Worm (Caenorhabditis elegans): ENCODE results near the gene dvc-1.

dvc-1 gene

ce11 chrV:11268791-11269190 is 29.7 kb upstream of the dvc-1 start, which contains the start of gene str-115:
TSS of gene str-115 (plus strand) at chrV:11269091.
- TF ChIP-seq ceh-43 (GFP tag; optimal IDR thresholded peaks at IDR 0.05) (no peak), lin-32 (GFP tag; optimal IDR thresholded peaks at IDR 0.05) (no peak), nhr-237 (tag; optimal IDR thresholded peaks at IDR 0.05) (no peak), nhr-2 (tag; optimal IDR thresholded peaks at IDR 0.05) (no peak), nhr-28 (tag; optimal IDR thresholded peaks at IDR 0.05) (no peak)

ce11 chrV:11266681-11267080 is 27.6 kb upstream of the dvc-1 start, which contains the start of gene str-116:
TSS of gene str-116 (plus strand) at chrV:11266981.
- TF ChIP-seq mep-1 (tag; optimal IDR thresholded peaks at IDR 0.05): no peak
- no peak for TF ChIP-seq nhr-76 (tag; optimal IDR thresholded peaks at IDR 0.05)
- TF ChIP-seq elt-3 (tag; optimal IDR thresholded peaks at IDR 0.05): no peak
- TF ChIP-seq M03D4.4 (tag; optimal IDR thresholded peaks at IDR 0.05): no peak
- no peak for TF ChIP-seq cnd-1 (tag; optimal IDR thresholded peaks at IDR 0.05)
- no peak for TF ChIP-seq ceh-43 (GFP tag; optimal IDR thresholded peaks at IDR 0.05)
- no peak for TF ChIP-seq mab-5 (tag; optimal IDR thresholded peaks at IDR 0.05)
- no peak for TF ChIP-seq nhr-2 (tag; optimal IDR thresholded peaks at IDR 0.05)
- no peak for TF ChIP-seq mls-2 (tag; optimal IDR thresholded peaks at IDR 0.05)

ce11 chrV:11265482-11265881 is 26.4 kb upstream of the dvc-1 start, which contains the start of gene cln-3.1:
TSS of gene cln-3.1 (minus strand) at chrV:11265652.
- TF ChIP-seq unc-39 (tag; optimal IDR thresholded peaks at IDR 0.05): no peak
- no peak for TF ChIP-seq nhr-237 (tag; optimal IDR thresholded peaks at IDR 0.05)
- TF ChIP-seq nhr-28 (tag; optimal IDR thresholded peaks at IDR 0.05): no peak
- TF ChIP-seq bed-3 (GFP tag; optimal IDR thresholded peaks at IDR 0.05): no peak
- TF ChIP-seq M03D4.4 (tag; optimal IDR thresholded peaks at IDR 0.05): no peak
- TF ChIP-seq lin-13 (tag; optimal IDR thresholded peaks at IDR 0.05): no peak
- TF ChIP-seq unc-62 (GFP tag; optimal IDR thresholded peaks at IDR 0.05): no peak
- no peak for TF ChIP-seq lin-32 (GFP tag; optimal IDR thresholded peaks at IDR 0.05)
- no peak for TF ChIP-seq lsy-2 (tag; optimal IDR thresholded peaks at IDR 0.05)

- TF ChIP-seq unc-39 (tag; optimal IDR thresholded peaks at IDR 0.05) (no peak), nhr-237 (tag; optimal IDR thresholded peaks at IDR 0.05) (no peak)
Measured at ce11 chrV:11263025-11263424, 23.9 kb upstream of the dvc-1 start, which contains the start of gene F07B10.4. TSS of gene F07B10.4 (minus strand) at chrV:11263125.

ce11 chrV:11260622-11261021 is 21.5 kb upstream of the dvc-1 start, which contains the start of gene F07B10.7:
TSS of gene F07B10.7 (minus strand) at chrV:11260722.
- TF ChIP-seq mab-5 (tag; optimal IDR thresholded peaks at IDR 0.05) (no peak), unc-39 (tag; optimal IDR thresholded peaks at IDR 0.05) (no peak), nhr-2 (tag; optimal IDR thresholded peaks at IDR 0.05) (no peak), snpc-4 (tag; optimal IDR thresholded peaks at IDR 0.05) (no peak), nhr-28 (tag; optimal IDR thresholded peaks at IDR 0.05) (no peak), mls-2 (tag; optimal IDR thresholded peaks at IDR 0.05) (no peak), hlh-1 (tag; optimal IDR thresholded peaks at IDR 0.05) (no peak), ceh-39 (tag; optimal IDR thresholded peaks at IDR 0.05) (no peak), tbx-8 (GFP tag; optimal IDR thresholded peaks at IDR 0.05) (no peak)

- TF ChIP-seq ceh-43 (GFP tag; optimal IDR thresholded peaks at IDR 0.05) (no peak), ces-1 (GFP tag; optimal IDR thresholded peaks at IDR 0.05) (no peak), nhr-28 (tag; optimal IDR thresholded peaks at IDR 0.05) (no peak), hlh-1 (tag; optimal IDR thresholded peaks at IDR 0.05) (no peak), unc-62 (GFP tag; optimal IDR thresholded peaks at IDR 0.05) (no peak), lsy-2 (tag; optimal IDR thresholded peaks at IDR 0.05) (no peak), unc-120 (tag; optimal IDR thresholded peaks at IDR 0.05; ENCODE audit: poor library complexity, severe bottlenecking) (no peak), ceh-83 (GFP tag; optimal IDR thresholded peaks at IDR 0.05) (no peak), nhr-76 (tag; optimal IDR thresholded peaks at IDR 0.05) (no peak), ztf-11 (tag; optimal IDR thresholded peaks at IDR 0.05) (no peak), zip-8 (tag; optimal IDR thresholded peaks at IDR 0.05) (no peak)
Measured at ce11 chrV:11258896-11259295, 19.8 kb upstream of the dvc-1 start, which contains the start of gene lgc-36. TSS of gene lgc-36 (minus strand) at chrV:11258996.

ce11 chrV:11254980-11255379 is 15.8 kb upstream of the dvc-1 start, which contains the start of gene srsx-31:
TSS of gene srsx-31 (minus strand) at chrV:11255080.
- no peak for TF ChIP-seq ham-2 (GFP tag; optimal IDR thresholded peaks at IDR 0.05)
- no peak for TF ChIP-seq unc-62 (GFP tag; optimal IDR thresholded peaks at IDR 0.05)
- TF ChIP-seq lsy-2 (tag; optimal IDR thresholded peaks at IDR 0.05): no peak
- TF ChIP-seq lin-13 (tag; optimal IDR thresholded peaks at IDR 0.05): no peak
- no peak for TF ChIP-seq nhr-2 (tag; optimal IDR thresholded peaks at IDR 0.05)
- TF ChIP-seq nhr-237 (tag; optimal IDR thresholded peaks at IDR 0.05): no peak
- no peak for TF ChIP-seq sem-2 (GFP tag; optimal IDR thresholded peaks at IDR 0.05)
- no peak for TF ChIP-seq unc-39 (tag; optimal IDR thresholded peaks at IDR 0.05)
- no peak for TF ChIP-seq mls-2 (tag; optimal IDR thresholded peaks at IDR 0.05)
- no peak for TF ChIP-seq mab-5 (tag; optimal IDR thresholded peaks at IDR 0.05)
- no peak for TF ChIP-seq cnd-1 (tag; optimal IDR thresholded peaks at IDR 0.05)
